Fruit fly (Drosophila melanogaster) whole organism, embryonic: Measurements from ENCODE around the gene CG3448.

ENCODE experiments used
- Bgb ChIP-seq: fragments of 200-800 bp; sonication (Bioruptor generic); IDR thresholded peaks from 2 replicates; pipeline ENCODE4 v1.3.6; 2022; ENCODE audit warnings: missing biosample characterization, missing genetic modification characterization; ENCODE audit not compliant: partially characterized antibody
- BtbVII ChIP-seq: fragments of 200-800 bp; sonication (Bioruptor generic); optimal IDR thresholded peaks from 3 replicates; lab custom pipeline; 2017; ENCODE audit warnings: missing biosample characterization, mild to moderate bottlenecking, missing genetic modification characterization
- CG10959 ChIP-seq: fragments of 200-800 bp; sonication (Bioruptor generic); IDR thresholded peaks from 2 replicates; pipeline ENCODE4 v1.3.6; 2022; ENCODE audit warnings: missing biosample characterization, missing genetic modification characterization
- CG10979 ChIP-seq: fragments of 200-800 bp; sonication (Bioruptor generic); optimal IDR thresholded peaks from 2 replicates; lab custom pipeline; 2018; ENCODE audit warnings: missing biosample characterization, mild to moderate bottlenecking, missing genetic modification characterization, moderate library complexity
- CG12659 ChIP-seq: fragments of 200-800 bp; sonication (Bioruptor generic); optimal IDR thresholded peaks from 3 replicates; lab custom pipeline; 2017; ENCODE audit warnings: mild to moderate bottlenecking, missing biosample characterization, missing genetic modification reagents, missing genetic modification characterization
- CG13424 ChIP-seq: fragments of 200-800 bp; sonication (Bioruptor generic); optimal IDR thresholded peaks from 2 replicates; lab custom pipeline; 2019; ENCODE audit warnings: missing biosample characterization, mild to moderate bottlenecking, missing genetic modification characterization, moderate library complexity
- CG15696 ChIP-seq: fragments of 200-800 bp; sonication (Bioruptor generic); optimal IDR thresholded peaks from 2 replicates; lab custom pipeline; 2019; ENCODE audit warnings: missing biosample characterization, mild to moderate bottlenecking, missing genetic modification characterization, moderate library complexity
- CG16779 ChIP-seq: fragments of 200-800 bp; sonication (Bioruptor generic); IDR thresholded peaks from 2 replicates; pipeline ENCODE4 v1.3.6; 2022; ENCODE audit warnings: missing biosample characterization, missing genetic modification characterization
- CG16813 ChIP-seq: fragments of 200-800 bp; sonication (Bioruptor generic); IDR thresholded peaks from 3 replicates; pipeline ENCODE4 v1.3.6; 2022; ENCODE audit warnings: missing biosample characterization, missing genetic modification characterization; ENCODE audit not compliant: partially characterized antibody
- CG17186 ChIP-seq: fragments of 200-800 bp; sonication (Bioruptor generic); optimal IDR thresholded peaks from 3 replicates; lab custom pipeline; 2017; ENCODE audit warnings: missing biosample characterization, missing genetic modification reagents, missing genetic modification characterization
- CG2120 ChIP-seq: fragments of 200-800 bp; sonication (Bioruptor generic); optimal IDR thresholded peaks from 3 replicates; lab custom pipeline; 2016; ENCODE audit warnings: missing biosample characterization, missing genetic modification characterization
- CG2678 ChIP-seq: fragments of 200-800 bp; sonication (Bioruptor generic); optimal IDR thresholded peaks from 3 replicates; lab custom pipeline; 2019; ENCODE audit warnings: missing biosample characterization, mild to moderate bottlenecking, missing genetic modification characterization, moderate library complexity
- CG30020 ChIP-seq: fragments of 200-800 bp; optimal IDR thresholded peaks from 2 replicates; lab custom pipeline; 2019; ENCODE audit warnings: missing biosample characterization, mild to moderate bottlenecking, missing genetic modification characterization, moderate library complexity
- CG31365 ChIP-seq: fragments of 200-800 bp; sonication (Bioruptor generic); optimal IDR thresholded peaks from 2 replicates; lab custom pipeline; 2018; ENCODE audit warnings: missing biosample characterization, mild to moderate bottlenecking, missing genetic modification characterization
- CG3726 ChIP-seq: fragments of 200-800 bp; sonication (Bioruptor generic); IDR thresholded peaks from 3 replicates; pipeline ENCODE4, ENCODE4 v1.3.6; 2022; ENCODE audit warnings: missing biosample characterization, missing genetic modification characterization
- CG7745 ChIP-seq: fragments of 200-800 bp; sonication (Bioruptor generic); optimal IDR thresholded peaks from 2 replicates; lab custom pipeline; 2018; ENCODE audit warnings: missing biosample characterization, mild to moderate bottlenecking, missing genetic modification characterization, moderate library complexity
- CG8944 ChIP-seq: fragments of 200-800 bp; sonication (Bioruptor generic); optimal IDR thresholded peaks from 3 replicates; lab custom pipeline; 2016; ENCODE audit warnings: missing biosample characterization, missing genetic modification characterization
- CTCF ChIP-seq: fragments of 200-800 bp; sonication (Bioruptor generic); optimal IDR thresholded peaks from 2 replicates; lab custom pipeline; 2017; ENCODE audit warnings: missing biosample characterization, mild to moderate bottlenecking, missing genetic modification characterization, moderate library complexity
- Dad ChIP-seq: fragments of 200-800 bp; sonication (Bioruptor generic); optimal IDR thresholded peaks from 3 replicates; lab custom pipeline; 2016; ENCODE audit warnings: missing biosample characterization, missing genetic modification characterization
- Deaf1 ChIP-seq: fragments of 200-800 bp; optimal IDR thresholded peaks from 3 replicates; lab custom pipeline; 2019; ENCODE audit warnings: missing biosample characterization, mild to moderate bottlenecking, missing genetic modification characterization, moderate library complexity
- Dek ChIP-seq: fragments of 200-800 bp; sonication (Bioruptor generic); optimal IDR thresholded peaks from 3 replicates; lab custom pipeline; 2019; ENCODE audit warnings: missing biosample characterization, mild to moderate bottlenecking, missing genetic modification characterization, moderate library complexity
- Dip3 ChIP-seq: fragments of 200-800 bp; sonication (Bioruptor generic); optimal IDR thresholded peaks from 3 replicates; lab custom pipeline; 2016; ENCODE audit warnings: missing biosample characterization, missing genetic modification characterization
- Ets65A ChIP-seq: fragments of 200-800 bp; sonication (Bioruptor generic); peaks from one replicate; lab custom pipeline; 2016; ENCODE audit warnings: missing biosample characterization, missing genetic modification characterization
- HLH54F ChIP-seq: fragments of 200-800 bp; sonication (Bioruptor generic); optimal IDR thresholded peaks from 3 replicates; lab custom pipeline; 2016; ENCODE audit warnings: missing biosample characterization, missing genetic modification characterization
- Hr51 ChIP-seq, 2 experiments: fragments of 200-800 bp; sonication (Bioruptor generic); optimal IDR thresholded peaks; 2 replicates in 1 of 2; 3 replicates in 1 of 2; lab custom pipeline; 2016 to 2018; ENCODE audit warnings: missing biosample characterization in 2 of 2, missing genetic modification characterization in 2 of 2, mild to moderate bottlenecking in 1 of 2, moderate library complexity in 1 of 2
- Lpt ChIP-seq: fragments of >200 bp; optimal IDR thresholded peaks from 2 replicates; lab custom pipeline; 2018; ENCODE audit warnings: missing biosample characterization, missing genetic modification characterization
- Max ChIP-seq: fragments of 200-800 bp; sonication (Bioruptor generic); optimal IDR thresholded peaks from 2 replicates; lab custom pipeline; 2016; ENCODE audit warnings: missing biosample characterization, mild to moderate bottlenecking, missing genetic modification characterization
- Med ChIP-seq: fragments of 200-800 bp; sonication (Bioruptor generic); peaks from one replicate; lab custom pipeline; 2016; ENCODE audit warnings: missing biosample characterization, missing genetic modification characterization, mild to moderate bottlenecking, inconsistent platforms, moderate library complexity
- Myb ChIP-seq: fragments of 200-800 bp; sonication (Bioruptor generic); optimal IDR thresholded peaks from 2 replicates; lab custom pipeline; 2016; ENCODE audit warnings: missing biosample characterization, missing genetic modification characterization
- Nf-YC ChIP-seq: fragments of 200-800 bp; optimal IDR thresholded peaks from 3 replicates; lab custom pipeline; 2019; ENCODE audit warnings: missing biosample characterization, mild to moderate bottlenecking, missing genetic modification characterization, moderate library complexity
- Optix ChIP-seq: fragments of 200-800 bp; sonication (Bioruptor generic); IDR thresholded peaks from 3 replicates; pipeline ENCODE4 v1.3.6; 2022; ENCODE audit warnings: missing biosample characterization, missing genetic modification characterization
- Poxn ChIP-seq: fragments of 200-800 bp; sonication (Bioruptor generic); IDR thresholded peaks from 2 replicates; pipeline ENCODE4 v1.3.6; 2022; ENCODE audit warnings: missing biosample characterization, missing genetic modification characterization
- Sox102F ChIP-seq: fragments of 200-800 bp; sonication (Bioruptor generic); optimal IDR thresholded peaks from 2 replicates; lab custom pipeline; 2018; ENCODE audit warnings: missing biosample characterization, mild to moderate bottlenecking, missing genetic modification characterization, moderate library complexity
- ato ChIP-seq: fragments of 200-800 bp; sonication (Bioruptor generic); IDR thresholded peaks from 2 replicates; pipeline ENCODE4 v1.3.6; 2022; ENCODE audit warnings: missing biosample characterization, missing genetic modification characterization; ENCODE audit not compliant: partially characterized antibody
- bowl ChIP-seq: fragments of 200-800 bp; sonication (Bioruptor generic); IDR thresholded peaks from 2 replicates; pipeline ENCODE4 v1.3.6; 2022; ENCODE audit warnings: missing biosample characterization, missing genetic modification characterization
- chinmo ChIP-seq: fragments of 200-800 bp; sonication (Bioruptor generic); IDR thresholded peaks from 4 replicates; pipeline ENCODE4 v1.3.6; 2022; ENCODE audit warnings: missing biosample characterization, missing genetic modification characterization; ENCODE audit not compliant: partially characterized antibody
- chm ChIP-seq: fragments of 200-800 bp; sonication (Bioruptor generic); IDR thresholded peaks from 2 replicates; pipeline ENCODE4 v1.3.6; 2022; ENCODE audit warnings: missing biosample characterization, missing genetic modification characterization
- danr ChIP-seq: fragments of 200-800 bp; sonication (Bioruptor generic); IDR thresholded peaks from 2 replicates; pipeline ENCODE4 v1.3.6; 2022; ENCODE audit warnings: missing biosample characterization, missing genetic modification characterization
- dati ChIP-seq: fragments of 200-800 bp; sonication (Bioruptor generic); IDR thresholded peaks from 2 replicates; pipeline ENCODE4 v1.3.6; 2022; ENCODE audit warnings: missing biosample characterization, missing genetic modification characterization
- exex ChIP-seq: fragments of 200-800 bp; sonication (Bioruptor generic); optimal IDR thresholded peaks from 4 replicates; lab custom pipeline; 2018; ENCODE audit warnings: missing biosample characterization, mild to moderate bottlenecking, missing genetic modification characterization, moderate library complexity
- hb ChIP-seq: fragments of 200-800 bp; sonication (Bioruptor generic); IDR thresholded peaks from 3 replicates; pipeline ENCODE4 v1.3.6; 2022; ENCODE audit warnings: missing biosample characterization, missing genetic modification characterization; ENCODE audit not compliant: partially characterized antibody
- inv ChIP-seq: fragments of 200-800 bp; sonication (Bioruptor generic); IDR thresholded peaks from 2 replicates; pipeline ENCODE4 v1.3.6; 2022; ENCODE audit warnings: missing biosample characterization, missing genetic modification characterization; ENCODE audit not compliant: partially characterized antibody
- lab ChIP-seq: fragments of 200-800 bp; sonication (Bioruptor generic); optimal IDR thresholded peaks from 3 replicates; lab custom pipeline; 2017; ENCODE audit warnings: missing biosample characterization, missing genetic modification characterization, mild to moderate bottlenecking, moderate library complexity, missing genetic modification reagents
- lilli ChIP-seq: fragments of 200-800 bp; sonication (Bioruptor generic); optimal IDR thresholded peaks from 3 replicates; lab custom pipeline; 2016; ENCODE audit warnings: missing biosample characterization, missing genetic modification characterization
- lmd ChIP-seq: fragments of 200-800 bp; sonication (Bioruptor generic); IDR thresholded peaks from 2 replicates; pipeline ENCODE4 v1.3.6; 2022; ENCODE audit warnings: missing biosample characterization, missing genetic modification characterization
- onecut ChIP-seq: fragments of 200-800 bp; sonication (Bioruptor generic); IDR thresholded peaks from 2 replicates; pipeline ENCODE4 v1.3.6; 2022; ENCODE audit warnings: missing biosample characterization, missing genetic modification characterization
- phol ChIP-seq: fragments of 200-800 bp; sonication (Bioruptor generic); optimal IDR thresholded peaks from 3 replicates; lab custom pipeline; 2018; ENCODE audit warnings: missing biosample characterization, mild to moderate bottlenecking, missing genetic modification characterization, moderate library complexity
- sr ChIP-seq: fragments of 200-800 bp; sonication (Bioruptor generic); IDR thresholded peaks from 3 replicates; pipeline ENCODE4 v1.3.6; 2022; ENCODE audit warnings: missing biosample characterization, missing genetic modification characterization
- ssp ChIP-seq: fragments of 200-800 bp; sonication (Bioruptor generic); IDR thresholded peaks from 2 replicates; pipeline ENCODE4 v1.3.6; 2022; ENCODE audit warnings: missing biosample characterization, missing genetic modification characterization
- wdn ChIP-seq: fragments of 200-800 bp; sonication (Bioruptor generic); IDR thresholded peaks from 2 replicates; pipeline ENCODE4 v1.3.6; 2022; ENCODE audit warnings: missing biosample characterization, missing genetic modification characterization
- z ChIP-seq: fragments of 200-800 bp; sonication (Bioruptor generic); IDR thresholded peaks from 3 replicates; pipeline ENCODE4 v1.3.6; 2022; ENCODE audit warnings: missing biosample characterization, missing genetic modification characterization
- zen2 ChIP-seq: fragments of 200-800 bp; sonication (Bioruptor generic); IDR thresholded peaks from 3 replicates; pipeline ENCODE4 v1.3.6; 2022; ENCODE audit warnings: missing biosample characterization, missing genetic modification characterization; ENCODE audit not compliant: partially characterized antibody

CG3448 gene

DNA sequence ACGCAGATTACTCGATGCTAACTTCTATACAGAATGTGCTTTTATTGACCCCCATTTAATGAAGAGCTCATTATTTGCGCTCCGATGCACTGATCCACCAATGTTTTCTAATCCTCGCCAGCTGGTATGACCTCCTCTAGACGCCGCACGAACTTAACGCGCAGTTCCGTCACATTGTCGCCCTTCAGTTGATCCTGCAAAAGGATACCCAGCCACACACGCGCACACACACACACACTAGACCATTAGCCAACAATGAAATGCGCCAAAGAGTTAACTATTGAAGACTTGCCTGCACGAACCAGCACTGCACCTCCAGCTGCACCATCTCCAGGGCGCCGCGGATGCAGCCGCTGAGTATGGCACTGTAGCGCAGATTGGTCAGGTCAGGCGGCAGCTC lies 12.5 kb downstream of the CG3448 start:
- 0 out of 4 replicates have a peak, but pooled peaks have one; percentile 29 for TF ChIP-seq chinmo (GFP tag; lab: Robert Waterston, UW)
- TF ChIP-seq Sox102F (GFP tag; lab: Kevin White, UChicago): no peak
- TF ChIP-seq CG3726 (GFP tag; lab: Robert Waterston, UW): no peak
- TF ChIP-seq Hr51 (GFP tag; optimal IDR thresholded peaks at IDR 0.05; lab: Kevin White, UChicago): no peak
- no peak for TF ChIP-seq inv
- no peak for TF ChIP-seq Dip3 (GFP tag; lab: Kevin White, UChicago)
- no peak for TF ChIP-seq bowl (GFP tag; lab: Robert Waterston, UW)
- no peak for TF ChIP-seq onecut (GFP tag; lab: Robert Waterston, UW)
- no peak for TF ChIP-seq Dek (tag; lab: Kevin White, UChicago)
- TF ChIP-seq CG8944: no peak
- 0 out of 3 replicates have a peak, but pooled peaks have one; percentile 36 for TF ChIP-seq CG16813
- no peak for TF ChIP-seq ssp (GFP tag; lab: Robert Waterston, UW)
- no peak for TF ChIP-seq Optix (GFP tag; lab: Robert Waterston, UW)
- no peak for TF ChIP-seq HLH54F
- no peak for TF ChIP-seq CG16779
- TF ChIP-seq Lpt: no peak
- TF ChIP-seq Med (GFP tag; lab: Kevin White, UChicago): peak; percentile 63
- TF ChIP-seq wdn (GFP tag; lab: Robert Waterston, UW): no peak
- no peak for TF ChIP-seq ato (GFP tag; lab: Robert Waterston, UW)
- no peak for TF ChIP-seq BtbVII (GFP tag; lab: Kevin White, UChicago)
- TF ChIP-seq exex (tag; lab: Kevin White, UChicago): no peak
- TF ChIP-seq hb (GFP tag; lab: Robert Waterston, UW): 0 out of 3 replicates have a peak, but pooled peaks have one; percentile 28
- TF ChIP-seq Ets65A: peak; percentile 68
- TF ChIP-seq lilli (GFP tag; lab: Kevin White, UChicago): no peak
- no peak for TF ChIP-seq dati (GFP tag; lab: Robert Waterston, UW)
- no peak for TF ChIP-seq Bgb
- TF ChIP-seq Poxn (GFP tag; lab: Robert Waterston, UW): no peak
- TF ChIP-seq CG12659: no peak

DNA sequence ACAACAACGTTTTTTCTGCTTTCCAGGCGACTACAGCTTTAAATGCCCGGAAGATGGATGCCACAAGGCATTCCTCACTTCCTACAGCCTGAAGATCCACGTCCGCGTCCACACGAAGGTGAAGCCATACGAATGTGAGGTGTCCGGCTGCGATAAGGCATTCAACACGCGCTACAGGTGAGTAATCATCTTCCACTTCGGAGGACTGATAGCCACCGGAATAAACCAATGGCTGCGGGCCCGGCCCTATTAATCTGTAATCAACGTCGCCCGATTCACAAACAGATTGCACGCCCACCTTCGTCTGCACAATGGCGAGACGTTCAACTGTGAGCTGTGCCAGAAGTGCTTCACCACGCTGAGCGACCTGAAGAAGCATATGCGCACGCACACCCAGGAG lies 15.5 kb downstream of the CG3448 start:
- no peak for TF ChIP-seq Poxn (GFP tag; lab: Robert Waterston, UW)
- TF ChIP-seq CG15696 (tag; lab: Kevin White, UChicago): no peak
- no peak for TF ChIP-seq CG10959
- TF ChIP-seq CG30020 (tag; lab: Kevin White, UChicago): no peak
- 0 out of 2 replicates have a peak, but pooled peaks have one; percentile 19 for TF ChIP-seq chm (GFP tag; lab: Robert Waterston, UW)
- no peak for TF ChIP-seq CTCF (GFP tag; lab: Kevin White, UChicago)
- no peak for TF ChIP-seq CG10979 (tag; lab: Kevin White, UChicago)
- no peak for TF ChIP-seq CG31365 (tag; lab: Kevin White, UChicago)
- no peak for TF ChIP-seq Max (GFP tag; lab: Kevin White, UChicago)
- no peak for TF ChIP-seq lmd (GFP tag; lab: Robert Waterston, UW)
- TF ChIP-seq ato (GFP tag; lab: Robert Waterston, UW): no peak
- TF ChIP-seq Dad (GFP tag; lab: Kevin White, UChicago): no peak
- no peak for TF ChIP-seq CG13424
- no peak for TF ChIP-seq danr (GFP tag; lab: Robert Waterston, UW)
- TF ChIP-seq lab (GFP tag; lab: Kevin White, UChicago): no peak
- TF ChIP-seq zen2 (GFP tag; lab: Robert Waterston, UW): no peak
- no peak for TF ChIP-seq CG17186 (GFP tag; lab: Kevin White, UChicago)
- no peak for TF ChIP-seq phol (tag; lab: Kevin White, UChicago)
- TF ChIP-seq CG2120: no peak
- TF ChIP-seq Deaf1 (tag; lab: Kevin White, UChicago): peak; percentile 85
- TF ChIP-seq CG2678 (tag; lab: Kevin White, UChicago): no peak
- no peak for TF ChIP-seq z (GFP tag; lab: Robert Waterston, UW)
- TF ChIP-seq sr (GFP tag; lab: Robert Waterston, UW): 0 out of 3 replicates have a peak, but pooled peaks have one; percentile 24
- no peak for TF ChIP-seq Myb (GFP tag; lab: Kevin White, UChicago)
- TF ChIP-seq Nf-YC: peak; percentile 84
- TF ChIP-seq CG7745 (tag; lab: Kevin White, UChicago): no peak
